Worm (Caenorhabditis elegans): ENCODE results near the gene F07E5.8.

The F07E5.8 gene

ce11 chrII:2076467-2076866, 1.1 kb upstream of the F07E5.8 start:
- no peak for TF ChIP-seq Y56A3A.18 (GFP tag; IDR thresholded peaks at IDR 0.05)
- TF ChIP-seq unc-62 (GFP tag; optimal IDR thresholded peaks at IDR 0.05): no peak
- no peak for TF ChIP-seq zim-3 (tag; optimal IDR thresholded peaks at IDR 0.05)
- no peak for TF ChIP-seq T26A5.8 (tag; optimal IDR thresholded peaks at IDR 0.05)
- TF ChIP-seq ztf-28 (GFP tag; IDR thresholded peaks at IDR 0.05): no peak

- TF ChIP-seq F49E8.2 (tag; optimal IDR thresholded peaks at IDR 0.05; ENCODE audit: insufficient read depth): no peak
- no peak for TF ChIP-seq B0336.3 (GFP tag; IDR thresholded peaks at IDR 0.05)
- TF ChIP-seq rpc-1 (optimal IDR thresholded peaks at IDR 0.05): no peak
- TF ChIP-seq rpc-1 (tag; optimal IDR thresholded peaks at IDR 0.05): no peak
- no peak for TF ChIP-seq nhr-120 (GFP tag; IDR thresholded peaks at IDR 0.05)
- no peak for TF ChIP-seq rec-8 (tag; optimal IDR thresholded peaks at IDR 0.05)
- TF ChIP-seq fkh-3 (tag; optimal IDR thresholded peaks at IDR 0.05): no peak
These were observed 4.0 kb downstream of the F07E5.8 start, which contains the start of gene F07E5.7 for ce11 chrII:2071429-2071828. TSS of gene F07E5.7 (minus strand) at chrII:2071529.

- TF ChIP-seq hsf-1 (GFP tag; IDR thresholded peaks at IDR 0.05): 0 out of 2 replicates have a peak, but pooled peaks have one; percentile 17
- peak; percentile 83 for TF ChIP-seq aptf-2 (GFP tag; conservative IDR thresholded peaks at IDR 0.05)
These were observed 7.9 kb downstream of the F07E5.8 start, which contains the start of gene F07E5.12 for ce11 chrII:2067451-2068021. TSS of gene F07E5.12 (plus strand) at chrII:2067971.

ce11 chrII:2064497-2064896, 10.9 kb downstream of the F07E5.8 start, which contains the start of gene fbxb-6:
TSS of gene fbxb-6 (plus strand) at chrII:2064797.
- TF ChIP-seq nfyb-1 (GFP tag; IDR thresholded peaks at IDR 0.05): no peak
- no peak for TF ChIP-seq snpc-3.4 (tag; optimal IDR thresholded peaks at IDR 0.05)
- TF ChIP-seq F10E7.11 (tag; optimal IDR thresholded peaks at IDR 0.05): no peak
- TF ChIP-seq mxl-1 (tag; optimal IDR thresholded peaks at IDR 0.05): no peak
- no peak for TF ChIP-seq ztf-25 (GFP tag; IDR thresholded peaks at IDR 0.05)
- no peak for TF ChIP-seq F57C9.4 (tag; optimal IDR thresholded peaks at IDR 0.05)
- TF ChIP-seq akir-1 (GFP tag; optimal IDR thresholded peaks at IDR 0.05): no peak
- TF ChIP-seq madf-6 (GFP tag; IDR thresholded peaks at IDR 0.05): no peak
- TF ChIP-seq Y95B8A.8 (GFP tag; IDR thresholded peaks at IDR 0.05): no peak
- no peak for TF ChIP-seq ccch-3 (GFP tag; optimal IDR thresholded peaks at IDR 0.05)
- TF ChIP-seq unc-62 (GFP tag; optimal IDR thresholded peaks at IDR 0.05): no peak
- TF ChIP-seq fkh-3 (tag; optimal IDR thresholded peaks at IDR 0.05): no peak
- no peak for TF ChIP-seq F22D6.2 (tag; optimal IDR thresholded peaks at IDR 0.05)
- TF ChIP-seq madf-8 (GFP tag; conservative IDR thresholded peaks at IDR 0.05): no peak
- no peak for TF ChIP-seq ceh-58 (GFP tag; IDR thresholded peaks at IDR 0.05)
- TF ChIP-seq lin-54 (GFP tag; optimal IDR thresholded peaks at IDR 0.05): no peak

- TF ChIP-seq F49E8.2 (tag; optimal IDR thresholded peaks at IDR 0.05; ENCODE audit: insufficient read depth) (no peak), tbp1 (GFP tag; optimal IDR thresholded peaks at IDR 0.05) (no peak), ZK185.1 (tag; optimal IDR thresholded peaks at IDR 0.05; ENCODE audit: poor library complexity, severe bottlenecking) (no peak), rec-8 (tag; optimal IDR thresholded peaks at IDR 0.05) (no peak), unc-130 (GFP tag; optimal IDR thresholded peaks at IDR 0.05) (no peak)
These were observed 11.4 kb downstream of the F07E5.8 start, which contains the start of gene F07E5.13 for ce11 chrII:2063989-2064388. TSS of gene F07E5.13 (minus strand) at chrII:2064089.

Measured in whole organism, young adult.